Worm (Caenorhabditis elegans): Measurements from ENCODE around the gene C01B9.1.

C01B9.1 gene

ce11 chrII:13771335-13771734 is at the start of gene C01B9.1:
Gene C01B9.1 (plus strand): TSS chrII:13771575.
- TF ChIP-seq dao-5 (tag; optimal IDR thresholded peaks at IDR 0.05): no peak
- TF ChIP-seq W03F9.2 (tag; optimal IDR thresholded peaks at IDR 0.05): no peak
- no peak for TF ChIP-seq him-1 (tag; optimal IDR thresholded peaks at IDR 0.05)

ce11 chrII:13722763-13723162 is 48.6 kb upstream of the C01B9.1 start, which contains the start of gene Y54G9A.5:
Gene Y54G9A.5 (plus strand): TSS chrII:13723007.
- TF ChIP-seq him-1 (tag; optimal IDR thresholded peaks at IDR 0.05) (no peak), dao-5 (tag; optimal IDR thresholded peaks at IDR 0.05) (no peak), W03F9.2 (tag; optimal IDR thresholded peaks at IDR 0.05) (no peak)

- TF ChIP-seq dao-5 (tag; optimal IDR thresholded peaks at IDR 0.05) (no peak), W03F9.2 (tag; optimal IDR thresholded peaks at IDR 0.05) (no peak), him-1 (tag; optimal IDR thresholded peaks at IDR 0.05) (no peak)
These were observed 47.6 kb upstream of the C01B9.1 start for ce11 chrII:13723754-13724153.

ce11 chrII:13725793-13726192 is 45.6 kb upstream of the C01B9.1 start, which contains the start of the genes Y54G9A.7 and bub-3:
Gene Y54G9A.7 (minus strand): TSS chrII:13725799.
Gene bub-3 (plus strand): TSS chrII:13726062.
- TF ChIP-seq W03F9.2 (tag; optimal IDR thresholded peaks at IDR 0.05): no peak
- no peak for TF ChIP-seq him-1 (tag; optimal IDR thresholded peaks at IDR 0.05)
- TF ChIP-seq dao-5 (tag; optimal IDR thresholded peaks at IDR 0.05): no peak

ce11 chrII:13729416-13729815 is 42.0 kb upstream of the C01B9.1 start, which contains the start of gene Y54G9A.9:
Gene Y54G9A.9 (plus strand): TSS chrII:13729716.
- TF ChIP-seq W03F9.2 (tag; optimal IDR thresholded peaks at IDR 0.05) (no peak), dao-5 (tag; optimal IDR thresholded peaks at IDR 0.05) (no peak), him-1 (tag; optimal IDR thresholded peaks at IDR 0.05) (no peak)

ce11 chrII:13732146-13732545 is 39.2 kb upstream of the C01B9.1 start:
- TF ChIP-seq W03F9.2 (tag; optimal IDR thresholded peaks at IDR 0.05): peak; percentile 13
- no peak for TF ChIP-seq dao-5 (tag; optimal IDR thresholded peaks at IDR 0.05)

ce11 chrII:13732577-13732976 is 38.8 kb upstream of the C01B9.1 start:
- TF ChIP-seq W03F9.2 (tag; optimal IDR thresholded peaks at IDR 0.05) (no peak), him-1 (tag; optimal IDR thresholded peaks at IDR 0.05) (no peak), dao-5 (tag; optimal IDR thresholded peaks at IDR 0.05) (no peak)

- TF ChIP-seq W03F9.2 (tag; optimal IDR thresholded peaks at IDR 0.05): no peak
- TF ChIP-seq dao-5 (tag; optimal IDR thresholded peaks at IDR 0.05): no peak
- no peak for TF ChIP-seq him-1 (tag; optimal IDR thresholded peaks at IDR 0.05)
These were observed 35.3 kb upstream of the C01B9.1 start, which contains the start of gene R06B9.5 for ce11 chrII:13736089-13736488. Gene R06B9.5 (plus strand): TSS chrII:13736320.

- no peak for TF ChIP-seq dao-5 (tag; optimal IDR thresholded peaks at IDR 0.05)
- no peak for TF ChIP-seq him-1 (tag; optimal IDR thresholded peaks at IDR 0.05)
- TF ChIP-seq W03F9.2 (tag; optimal IDR thresholded peaks at IDR 0.05): no peak
These were observed 34.5 kb upstream of the C01B9.1 start for ce11 chrII:13736906-13737305.

ce11 chrII:13737751-13738525 is 33.4 kb upstream of the C01B9.1 start:
- no peak for TF ChIP-seq W03F9.2 (tag; optimal IDR thresholded peaks at IDR 0.05)
- TF ChIP-seq him-1 (tag; optimal IDR thresholded peaks at IDR 0.05): no peak
- no peak for TF ChIP-seq dao-5 (tag; optimal IDR thresholded peaks at IDR 0.05)

- TF ChIP-seq dao-5 (tag; optimal IDR thresholded peaks at IDR 0.05) (no peak), him-1 (tag; optimal IDR thresholded peaks at IDR 0.05) (no peak), W03F9.2 (tag; optimal IDR thresholded peaks at IDR 0.05) (no peak)
These were observed 32.0 kb upstream of the C01B9.1 start for ce11 chrII:13739423-13739822.

ce11 chrII:13741449-13741848 is 29.9 kb upstream of the C01B9.1 start, which contains the start of gene mig-14:
Gene mig-14 (plus strand): TSS chrII:13741738.
- TF ChIP-seq him-1 (tag; optimal IDR thresholded peaks at IDR 0.05) (no peak), dao-5 (tag; optimal IDR thresholded peaks at IDR 0.05) (no peak), W03F9.2 (tag; optimal IDR thresholded peaks at IDR 0.05) (no peak)

- TF ChIP-seq W03F9.2 (tag; optimal IDR thresholded peaks at IDR 0.05): no peak
- TF ChIP-seq him-1 (tag; optimal IDR thresholded peaks at IDR 0.05): no peak
- no peak for TF ChIP-seq dao-5 (tag; optimal IDR thresholded peaks at IDR 0.05)
These were observed 21.2 kb upstream of the C01B9.1 start for ce11 chrII:13750128-13750527.

- TF ChIP-seq dao-5 (tag; optimal IDR thresholded peaks at IDR 0.05) (no peak), him-1 (tag; optimal IDR thresholded peaks at IDR 0.05) (no peak), W03F9.2 (tag; optimal IDR thresholded peaks at IDR 0.05) (no peak)
These were observed 20.3 kb upstream of the C01B9.1 start for ce11 chrII:13751030-13751429.
